Fruit fly (Drosophila melanogaster) whole organism, embryonic: ENCODE measurements around the gene puf.

Source experiments
- Atf3 ChIP-seq: fragments of 200-800 bp; sonication (Bioruptor generic); optimal IDR thresholded peaks from 3 replicates; lab custom pipeline; 2016; ENCODE audit warnings: missing biosample characterization, missing genetic modification characterization
- B-H2 ChIP-seq: fragments of 200-800 bp; sonication (Bioruptor generic); optimal IDR thresholded peaks from 2 replicates; lab custom pipeline; 2018; ENCODE audit warnings: missing biosample characterization, mild to moderate bottlenecking, missing genetic modification characterization
- CG10267 ChIP-seq: fragments of 200-800 bp; sonication (Bioruptor generic); optimal IDR thresholded peaks from 2 replicates; lab custom pipeline; 2018; ENCODE audit warnings: missing biosample characterization, mild to moderate bottlenecking, missing genetic modification characterization, moderate library complexity
- CG12071 ChIP-seq: fragments of 200-800 bp; sonication (Bioruptor generic); optimal IDR thresholded peaks from 3 replicates; lab custom pipeline; 2018; ENCODE audit warnings: missing biosample characterization, mild to moderate bottlenecking, missing genetic modification characterization
- CG12391 ChIP-seq: fragments of 200-800 bp; sonication (Bioruptor generic); optimal IDR thresholded peaks from 3 replicates; lab custom pipeline; 2018; ENCODE audit warnings: missing biosample characterization, mild to moderate bottlenecking, missing genetic modification characterization, moderate library complexity
- CG12659 ChIP-seq: fragments of 200-800 bp; sonication (Bioruptor generic); optimal IDR thresholded peaks from 3 replicates; lab custom pipeline; 2017; ENCODE audit warnings: mild to moderate bottlenecking, missing biosample characterization, missing genetic modification reagents, missing genetic modification characterization
- CG13123 ChIP-seq: fragments of 200-800 bp; sonication (Bioruptor generic); optimal IDR thresholded peaks from 2 replicates; lab custom pipeline; 2016; ENCODE audit warnings: missing biosample characterization, missing genetic modification characterization
- CG15514 ChIP-seq: fragments of 200-800 bp; sonication (Bioruptor generic); optimal IDR thresholded peaks from 3 replicates; lab custom pipeline; 2017; ENCODE audit warnings: missing biosample characterization, missing genetic modification characterization, mild to moderate bottlenecking, moderate library complexity, missing genetic modification reagents
- CG1602 ChIP-seq: fragments of 200-800 bp; sonication (Bioruptor generic); optimal IDR thresholded peaks from 3 replicates; lab custom pipeline; 2016; ENCODE audit warnings: missing biosample characterization, missing genetic modification characterization
- CG2678 ChIP-seq: fragments of 200-800 bp; sonication (Bioruptor generic); optimal IDR thresholded peaks from 3 replicates; lab custom pipeline; 2019; ENCODE audit warnings: missing biosample characterization, mild to moderate bottlenecking, missing genetic modification characterization, moderate library complexity
- CG2875 ChIP-seq: fragments of 200-800 bp; sonication (Bioruptor generic); optimal IDR thresholded peaks from 2 replicates; lab custom pipeline; 2017; ENCODE audit warnings: missing biosample characterization, mild to moderate bottlenecking, missing genetic modification characterization, missing genetic modification reagents
- CG31365 ChIP-seq: fragments of 200-800 bp; sonication (Bioruptor generic); optimal IDR thresholded peaks from 2 replicates; lab custom pipeline; 2018; ENCODE audit warnings: missing biosample characterization, mild to moderate bottlenecking, missing genetic modification characterization
- CG3163 ChIP-seq: fragments of 200-800 bp; sonication (Bioruptor generic); optimal IDR thresholded peaks from 3 replicates; lab custom pipeline; 2016; ENCODE audit warnings: missing biosample characterization, missing genetic modification characterization
- CG34376 ChIP-seq: fragments of 200-800 bp; sonication (Bioruptor generic); optimal IDR thresholded peaks from 2 replicates; lab custom pipeline; 2018; ENCODE audit warnings: missing biosample characterization, mild to moderate bottlenecking, missing genetic modification characterization
- CG3838 ChIP-seq: fragments of 200-800 bp; sonication (Bioruptor generic); optimal IDR thresholded peaks from 3 replicates; lab custom pipeline; 2016; ENCODE audit warnings: missing biosample characterization, missing genetic modification characterization
- CG4707 ChIP-seq: fragments of 200-800 bp; sonication (Bioruptor generic); optimal IDR thresholded peaks from 2 replicates; lab custom pipeline; 2018; ENCODE audit warnings: missing biosample characterization, mild to moderate bottlenecking, missing genetic modification characterization, moderate library complexity
- CG4730 ChIP-seq: fragments of 200-800 bp; sonication (Bioruptor generic); IDR thresholded peaks from 2 replicates; pipeline ENCODE4 v1.3.6; 2022; ENCODE audit warnings: missing biosample characterization, missing genetic modification characterization
- CG7786 ChIP-seq: fragments of 200-800 bp; sonication (Bioruptor generic); optimal IDR thresholded peaks from 2 replicates; lab custom pipeline; 2016; ENCODE audit warnings: missing biosample characterization, missing genetic modification characterization
- CG8944 ChIP-seq: fragments of 200-800 bp; sonication (Bioruptor generic); optimal IDR thresholded peaks from 3 replicates; lab custom pipeline; 2016; ENCODE audit warnings: missing biosample characterization, missing genetic modification characterization
- CG9609 ChIP-seq: fragments of 200-800 bp; sonication (Bioruptor generic); optimal IDR thresholded peaks from 3 replicates; lab custom pipeline; 2016; ENCODE audit warnings: missing biosample characterization, missing genetic modification characterization
- Dad ChIP-seq: fragments of 200-800 bp; sonication (Bioruptor generic); optimal IDR thresholded peaks from 3 replicates; lab custom pipeline; 2016; ENCODE audit warnings: missing biosample characterization, missing genetic modification characterization
- Dip3 ChIP-seq: fragments of 200-800 bp; sonication (Bioruptor generic); optimal IDR thresholded peaks from 3 replicates; lab custom pipeline; 2016; ENCODE audit warnings: missing biosample characterization, missing genetic modification characterization
- Dref ChIP-seq: fragments of 200-800 bp; sonication (Bioruptor generic); IDR thresholded peaks from 2 replicates; pipeline ENCODE4 v1.3.6; 2022; ENCODE audit warnings: missing biosample characterization, missing genetic modification characterization
- ERR ChIP-seq: fragments of 200-800 bp; sonication (Bioruptor generic); optimal IDR thresholded peaks from 2 replicates; lab custom pipeline; 2016; ENCODE audit warnings: missing biosample characterization, missing genetic modification characterization
- Lim3 ChIP-seq: fragments of 200-800 bp; sonication (Bioruptor generic); IDR thresholded peaks from 2 replicates; pipeline ENCODE4 v1.3.6; 2022; ENCODE audit warnings: missing biosample characterization, missing genetic modification characterization
- NFAT ChIP-seq: fragments of 200-800 bp; sonication (Bioruptor generic); IDR thresholded peaks from 2 replicates; pipeline ENCODE4 v1.3.6; 2022; ENCODE audit warnings: missing biosample characterization, missing genetic modification characterization
- Oli ChIP-seq: fragments of 200-800 bp; sonication (Bioruptor generic); optimal IDR thresholded peaks from 2 replicates; lab custom pipeline; 2018; ENCODE audit warnings: missing biosample characterization, mild to moderate bottlenecking, missing genetic modification characterization, moderate library complexity
- Sox102F ChIP-seq: fragments of 200-800 bp; sonication (Bioruptor generic); optimal IDR thresholded peaks from 2 replicates; lab custom pipeline; 2018; ENCODE audit warnings: missing biosample characterization, mild to moderate bottlenecking, missing genetic modification characterization, moderate library complexity
- btn ChIP-seq: fragments of 200-800 bp; sonication (Bioruptor generic); optimal IDR thresholded peaks from 2 replicates; lab custom pipeline; 2016; ENCODE audit warnings: missing biosample characterization, missing genetic modification characterization
- chinmo ChIP-seq: fragments of 200-800 bp; sonication (Bioruptor generic); IDR thresholded peaks from 4 replicates; pipeline ENCODE4 v1.3.6; 2022; ENCODE audit warnings: missing biosample characterization, missing genetic modification characterization; ENCODE audit not compliant: partially characterized antibody
- crp ChIP-seq, 2 experiments: fragments of 200-800 bp; sonication (Bioruptor generic); optimal IDR thresholded peaks; 2 replicates in 1 of 2; 3 replicates in 1 of 2; lab custom pipeline; 2017; ENCODE audit warnings: missing biosample characterization in 2 of 2, missing genetic modification characterization in 2 of 2, mild to moderate bottlenecking in 1 of 2, moderate library complexity in 1 of 2
- disco-r ChIP-seq: fragments of 200-800 bp; sonication (Bioruptor generic); optimal IDR thresholded peaks from 2 replicates; lab custom pipeline; 2016; ENCODE audit warnings: missing biosample characterization, missing genetic modification characterization
- grau ChIP-seq: fragments of 200-800 bp; optimal IDR thresholded peaks from 3 replicates; lab custom pipeline; 2019; ENCODE audit warnings: missing biosample characterization, mild to moderate bottlenecking, missing genetic modification characterization, moderate library complexity
- grn ChIP-seq: fragments of 200-800 bp; sonication (Bioruptor generic); optimal IDR thresholded peaks from 3 replicates; lab custom pipeline; 2017; ENCODE audit warnings: missing biosample characterization, missing genetic modification characterization
- hkb ChIP-seq, 2 experiments: fragments of 200-800 bp in 1 of 2; fragments of >200 bp in 1 of 2; sonication (Bioruptor generic) in 1 of 2; IDR thresholded peaks in 1 of 2; optimal IDR thresholded peaks in 1 of 2; 2 replicates each; pipeline versions ENCODE4 v1.3.6 to Lab custom; 2017 to 2022; ENCODE audit warnings: missing biosample characterization in 1 of 2, missing genetic modification characterization in 1 of 2
- klu ChIP-seq: fragments of 200-800 bp; sonication (Bioruptor generic); IDR thresholded peaks from 2 replicates; pipeline ENCODE4 v1.3.6; 2022; ENCODE audit warnings: missing biosample characterization, missing genetic modification characterization
- lbe ChIP-seq: fragments of 200-800 bp; sonication (Bioruptor generic); optimal IDR thresholded peaks from 2 replicates; lab custom pipeline; 2016; ENCODE audit warnings: missing biosample characterization, mild to moderate bottlenecking, missing genetic modification characterization
- lov ChIP-seq, 2 experiments: fragments of 200-800 bp in 1 of 2; fragments of >200 bp in 1 of 2; sonication (Bioruptor generic) in 1 of 2; IDR thresholded peaks in 1 of 2; optimal IDR thresholded peaks in 1 of 2; 2 replicates in 1 of 2; 3 replicates in 1 of 2; pipeline versions ENCODE4 v1.3.6 to Lab custom; 2017 to 2022; ENCODE audit warnings: missing biosample characterization in 1 of 2, missing genetic modification characterization in 1 of 2
- pan ChIP-seq, 4 experiments: fragments of >200 bp in 3 of 4; fragments of 200-800 bp in 1 of 4; sonication (Bioruptor generic) in 1 of 4; optimal IDR thresholded peaks in 3 of 4; IDR thresholded peaks in 1 of 4; 2 replicates each; pipeline versions ENCODE4 v1.3.6 to Lab custom; 2017 to 2022; ENCODE audit warnings: missing biosample characterization in 2 of 4, missing genetic modification characterization in 2 of 4, mixed read lengths in 1 of 4
- pita ChIP-seq: fragments of 200-800 bp; sonication (Bioruptor generic); optimal IDR thresholded peaks from 2 replicates; lab custom pipeline; 2017; ENCODE audit warnings: missing biosample characterization, mild to moderate bottlenecking, missing genetic modification characterization
- schlank ChIP-seq: fragments of 200-800 bp; sonication (Bioruptor generic); optimal IDR thresholded peaks from 2 replicates; lab custom pipeline; 2018; ENCODE audit warnings: missing biosample characterization, mild to moderate bottlenecking, missing genetic modification characterization
- sens ChIP-seq: fragments of 200-800 bp; sonication (Bioruptor generic); peaks from one replicate; lab custom pipeline; 2016; ENCODE audit warnings: missing biosample characterization, missing genetic modification characterization
- ssp ChIP-seq: fragments of 200-800 bp; sonication (Bioruptor generic); IDR thresholded peaks from 2 replicates; pipeline ENCODE4 v1.3.6; 2022; ENCODE audit warnings: missing biosample characterization, missing genetic modification characterization
- tll ChIP-seq, 2 experiments: fragments of 200-800 bp in 1 of 2; fragments of >200 bp in 1 of 2; sonication (Bioruptor generic) in 1 of 2; optimal IDR thresholded peaks; 2 replicates each; lab custom pipeline; 2017 to 2019; ENCODE audit warnings: missing biosample characterization in 2 of 2, missing genetic modification characterization in 2 of 2, mild to moderate bottlenecking in 1 of 2, moderate library complexity in 1 of 2

Gene puf

DNA sequence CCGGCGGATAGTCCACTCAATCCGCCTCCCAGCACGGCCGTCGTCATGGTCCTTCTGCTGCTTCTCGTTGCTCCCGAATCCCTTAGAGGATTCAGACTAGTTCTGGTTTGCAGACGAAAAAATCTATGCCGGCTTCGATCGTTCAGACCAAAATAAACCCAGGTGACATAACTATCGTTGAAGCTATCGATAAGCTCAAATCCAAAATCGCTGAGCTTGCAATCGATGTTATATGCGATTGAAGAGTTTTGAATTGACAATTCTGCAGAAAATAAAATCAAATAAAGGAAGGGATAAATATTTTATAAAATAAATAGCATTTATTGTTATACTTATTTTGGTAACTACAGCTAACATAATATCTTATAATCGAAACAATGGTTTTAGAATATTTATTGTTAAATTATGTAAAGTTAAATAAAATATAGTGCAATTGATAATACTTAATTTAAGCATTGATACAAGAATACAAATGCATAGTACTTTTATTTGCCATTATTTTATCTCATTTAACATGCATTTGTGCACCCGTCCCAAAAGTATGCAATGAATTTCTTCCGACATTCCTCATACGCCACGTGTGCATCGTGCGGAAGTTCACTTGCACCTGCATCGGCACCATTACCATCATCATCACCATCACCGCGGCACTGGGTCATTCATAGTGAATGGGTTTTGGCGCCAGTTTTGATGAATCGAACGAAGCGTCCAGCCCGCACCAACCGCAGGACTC, 12.0 kb upstream of the puf start, which contains the start of gene Ppox (continued):
- TF ChIP-seq CG13123 (GFP tag; lab: Kevin White, UChicago) (no peak), Dref (GFP tag; lab: Robert Waterston, UW) (peak; percentile 90), Dip3 (GFP tag; lab: Kevin White, UChicago) (no peak), CG10267 (tag; lab: Kevin White, UChicago) (no peak), NFAT (no peak), CG4707 (no peak), Oli (tag; lab: Kevin White, UChicago) (no peak), lov (optimal IDR thresholded peaks at IDR 0.05; lab: Kevin White, UChicago) (no peak), lov (GFP tag; IDR thresholded peaks at IDR 0.05; lab: Robert Waterston, UW) (no peak), CG15514 (GFP tag; lab: Kevin White, UChicago) (peak; percentile 21), crp (GFP tag; optimal IDR thresholded peaks at IDR 0.05; lab: Kevin White, UChicago) (peak in 1 of 2 experiments; percentile 55), Dad (GFP tag; lab: Kevin White, UChicago) (no peak), Atf3 (GFP tag; lab: Kevin White, UChicago) (no peak), CG8944 (GFP tag; lab: Kevin White, UChicago) (no peak), pita (GFP tag; lab: Kevin White, UChicago) (no peak), CG31365 (no peak), CG4730 (GFP tag; lab: Robert Waterston, UW) (no peak), CG12659 (GFP tag; lab: Kevin White, UChicago) (peak; percentile 15), CG2678 (no peak), pan (optimal IDR thresholded peaks at IDR 0.05; lab: Kevin White, UChicago) (no peak), pan (GFP tag; optimal IDR thresholded peaks at IDR 0.05 in 1 of 2, IDR thresholded peaks at IDR 0.05 in 1 of 2) (no peak), Lim3 (no peak), sens (peak; percentile 54), CG12391 (tag; lab: Kevin White, UChicago) (peak; percentile 8), CG3163 (GFP tag; lab: Kevin White, UChicago) (no peak), CG1602 (no peak), CG34376 (GFP tag; lab: Kevin White, UChicago) (no peak), B-H2 (GFP tag; lab: Kevin White, UChicago) (no peak), grau (no peak), CG9609 (GFP tag; lab: Kevin White, UChicago) (no peak), ERR (GFP tag; lab: Kevin White, UChicago) (no peak), CG12071 (no peak), btn (no peak), hkb (optimal IDR thresholded peaks at IDR 0.05; lab: Kevin White, UChicago) (no peak), hkb (GFP tag; IDR thresholded peaks at IDR 0.05; lab: Robert Waterston, UW) (no peak), grn (GFP tag; lab: Kevin White, UChicago) (no peak), lbe (no peak), CG7786 (GFP tag; lab: Kevin White, UChicago) (no peak), ssp (no peak), CG3838 (GFP tag; lab: Kevin White, UChicago) (no peak), CG2875 (no peak), tll (GFP tag; optimal IDR thresholded peaks at IDR 0.05; lab: Kevin White, UChicago) (no peak), schlank (no peak), chinmo (GFP tag; lab: Robert Waterston, UW) (peak; percentile 88; the same call in 3 of the 4 replicates), Sox102F (GFP tag; lab: Kevin White, UChicago) (no peak), klu (GFP tag; lab: Robert Waterston, UW) (no peak), disco-r (GFP tag; lab: Kevin White, UChicago) (no peak)
